Worm (Caenorhabditis elegans) whole organism, L4/young adult: ENCODE results near the gene cyp-33C3.

ENCODE experiments used
- W03F9.2 ChIP-seq: fragments of 150-350 bp; optimal IDR thresholded peaks from 2 replicates; lab custom pipeline; 2014; ENCODE audit warnings: missing biosample characterization, missing genetic modification characterization
- dao-5 ChIP-seq: sonication (generic microtip); optimal IDR thresholded peaks from 2 replicates; lab custom pipeline; 2016; ENCODE audit warnings: missing genotype, missing genetic modification characterization, moderate library complexity, missing compliant biosample characterization
- him-1 ChIP-seq: sonication (generic microtip); optimal IDR thresholded peaks from 2 replicates; lab custom pipeline; 2016; ENCODE audit warnings: missing genotype, missing genetic modification reagents, missing genetic modification characterization, missing compliant biosample characterization

The cyp-33C3 gene

DNA sequence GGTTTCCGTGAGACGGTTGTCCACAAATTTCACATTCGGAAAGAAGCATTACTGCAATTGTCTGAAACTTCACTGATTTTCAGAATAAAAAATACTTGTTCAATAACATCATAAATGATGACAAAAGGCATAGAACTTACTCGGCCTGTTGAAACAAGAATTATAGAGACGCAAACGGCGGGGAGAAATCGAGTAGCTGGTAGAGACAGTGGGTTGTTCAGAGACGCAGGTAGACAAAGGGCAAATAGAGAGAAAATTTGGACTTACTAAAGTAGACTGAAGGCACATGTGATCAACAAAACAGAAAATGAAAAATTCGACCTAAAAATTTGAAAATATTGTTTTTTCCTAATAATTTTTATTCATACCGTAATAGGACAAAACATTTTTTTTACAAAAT is 17.2 kb downstream of the cyp-33C3 start, which contains the start of gene nhr-182:
TSS of gene nhr-182 (minus strand) at position 178 of the 400 bp plus-strand sequence.
- TF ChIP-seq dao-5 (tag; lab: Kevin White, UChicago) (no peak), W03F9.2 (tag; lab: Kevin White, UChicago) (no peak), him-1 (tag; lab: Kevin White, UChicago) (no peak)

DNA sequence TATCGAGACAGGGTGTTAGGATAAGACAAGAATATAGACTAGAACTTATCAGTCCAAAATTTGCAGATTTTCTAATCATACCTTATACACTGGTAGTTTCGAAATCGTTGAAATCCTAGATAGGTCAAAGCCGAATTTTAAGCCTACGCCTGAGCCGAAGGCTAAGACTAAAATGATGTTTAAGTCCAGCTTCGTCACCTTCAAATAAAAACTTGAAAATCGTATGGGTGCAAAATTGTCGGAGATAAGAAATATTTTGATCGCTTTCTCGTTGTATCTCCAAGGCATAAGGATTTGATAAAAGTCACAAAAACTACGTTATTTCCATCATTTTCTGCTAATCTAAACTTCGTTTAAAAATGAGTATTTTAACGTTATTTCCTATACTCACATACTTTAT is 18.1 kb downstream of the cyp-33C3 start, which contains the start of gene F41B5.12:
TSS of gene F41B5.12 (plus strand) at position 301 of the 400 bp plus-strand sequence.
- TF ChIP-seq him-1 (tag; lab: Kevin White, UChicago) (no peak), W03F9.2 (tag; lab: Kevin White, UChicago) (no peak), dao-5 (tag; lab: Kevin White, UChicago) (no peak)

DNA sequence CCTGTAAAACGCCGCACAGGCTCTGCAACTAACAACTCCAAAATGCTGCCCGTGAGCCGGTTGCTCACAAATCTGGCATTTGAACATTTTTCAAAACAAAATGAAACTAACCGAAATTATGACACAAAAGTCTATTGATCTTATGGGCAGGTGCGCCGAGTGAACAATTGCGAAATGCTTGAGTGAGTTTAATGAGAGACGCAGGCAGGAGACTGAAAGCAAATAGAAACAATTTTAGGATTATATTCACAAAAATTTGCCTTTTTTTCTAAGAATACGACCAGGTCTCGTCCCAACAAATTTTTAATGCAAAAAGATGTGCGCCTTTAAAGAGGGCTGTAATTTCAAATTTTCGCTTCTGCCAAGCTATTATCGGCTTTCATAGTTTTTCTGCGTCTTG is 21.9 kb downstream of the cyp-33C3 start, which contains the start of gene nhr-183:
TSS of gene nhr-183 (minus strand) at position 180 of the 400 bp plus-strand sequence.
- TF ChIP-seq him-1 (tag; lab: Kevin White, UChicago) = no peak
- no peak for TF ChIP-seq W03F9.2 (tag; lab: Kevin White, UChicago)
- TF ChIP-seq dao-5 (tag; lab: Kevin White, UChicago) = no peak

DNA sequence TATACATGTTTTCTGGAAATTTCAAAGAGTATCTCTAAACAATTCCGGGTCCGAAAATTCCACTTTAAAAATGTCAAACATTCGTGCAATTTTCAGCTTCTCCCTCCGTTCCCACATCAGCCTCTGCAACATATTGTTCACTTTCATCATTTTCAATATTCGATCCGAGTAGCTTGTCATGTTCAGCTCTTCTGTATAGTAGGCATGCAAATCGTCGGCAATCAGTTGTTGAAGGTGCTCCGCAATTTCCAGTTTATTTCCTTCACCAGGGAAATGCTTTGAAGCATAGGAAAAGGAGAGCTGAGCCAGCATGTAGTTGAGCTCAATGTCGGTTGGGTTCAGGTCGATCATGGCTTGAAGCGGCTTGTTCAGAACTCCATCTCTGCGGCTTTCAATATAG is 22.3 kb downstream of the cyp-33C3 start:
- TF ChIP-seq dao-5 (tag; lab: Kevin White, UChicago) (no peak), him-1 (tag; lab: Kevin White, UChicago) (no peak), W03F9.2 (tag; lab: Kevin White, UChicago) (no peak)

- TF ChIP-seq him-1 (tag; lab: Kevin White, UChicago) = no peak
- no peak for TF ChIP-seq dao-5 (tag; lab: Kevin White, UChicago)
- no peak for TF ChIP-seq W03F9.2 (tag; lab: Kevin White, UChicago)
These were observed 24.4 kb downstream of the cyp-33C3 start, which contains the start of gene nhr-275 for ce11 chrV:2266958-2267357. Gene nhr-275, minus strand, starts transcription at chrV:2267058.

- TF ChIP-seq dao-5 (tag; lab: Kevin White, UChicago) (no peak), W03F9.2 (tag; lab: Kevin White, UChicago) (no peak), him-1 (tag; lab: Kevin White, UChicago) (no peak)
These were observed 29.2 kb downstream of the cyp-33C3 start, which contains the start of gene Y5H2A.1 for ce11 chrV:2271750-2272149. Gene Y5H2A.1, minus strand, starts transcription at chrV:2271850.

DNA sequence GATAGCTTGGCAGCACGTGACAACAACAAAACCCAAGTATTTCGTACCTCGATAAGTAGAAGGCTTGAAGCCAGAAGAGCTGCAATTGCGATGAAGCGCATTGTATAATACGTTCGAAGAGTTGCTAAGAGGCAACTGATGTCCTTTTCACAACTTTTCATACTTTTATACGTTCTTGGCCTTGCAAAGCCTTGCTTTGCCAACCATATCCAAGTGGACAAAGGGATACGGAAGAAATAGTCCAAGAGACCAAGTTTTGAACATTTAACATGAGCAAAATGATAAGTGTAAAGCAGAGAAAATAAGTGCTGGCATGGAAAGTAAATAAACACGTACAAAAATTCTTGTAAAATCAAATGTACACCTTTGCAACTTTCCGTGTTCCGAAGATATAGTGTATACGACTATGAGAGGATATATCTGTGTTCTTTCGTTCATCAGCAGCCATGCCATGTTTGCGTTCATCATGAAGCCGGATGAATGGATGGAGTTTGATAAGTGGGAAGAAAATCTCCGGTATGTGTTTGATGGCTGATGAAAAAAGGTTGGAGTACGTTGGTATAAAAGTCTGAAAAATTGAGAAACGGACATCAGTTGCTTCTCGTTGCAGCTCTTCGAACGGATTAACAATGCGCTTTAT is 31.8 kb downstream of the cyp-33C3 start, which contains the start of the genes Y5H2A.4 and abu-4:
TSS of gene Y5H2A.4 (minus strand) at position 101 of the 640 bp plus-strand sequence.
TSS of gene abu-4 (plus strand) at position 590 of the 640 bp plus-strand sequence.
- TF ChIP-seq him-1 (tag; lab: Kevin White, UChicago) (no peak), dao-5 (tag; lab: Kevin White, UChicago) (no peak), W03F9.2 (tag; lab: Kevin White, UChicago) (no peak)

ce11 chrV:2277260-2277659 is 34.7 kb downstream of the cyp-33C3 start:
- no peak for TF ChIP-seq dao-5 (tag; lab: Kevin White, UChicago)

- no peak for TF ChIP-seq W03F9.2 (tag; lab: Kevin White, UChicago)
- no peak for TF ChIP-seq dao-5 (tag; lab: Kevin White, UChicago)
- no peak for TF ChIP-seq him-1 (tag; lab: Kevin White, UChicago)
These were observed 35.5 kb downstream of the cyp-33C3 start, which contains the start of gene nhr-59 for ce11 chrV:2278052-2278451. Gene nhr-59, minus strand, starts transcription at chrV:2278265.

DNA sequence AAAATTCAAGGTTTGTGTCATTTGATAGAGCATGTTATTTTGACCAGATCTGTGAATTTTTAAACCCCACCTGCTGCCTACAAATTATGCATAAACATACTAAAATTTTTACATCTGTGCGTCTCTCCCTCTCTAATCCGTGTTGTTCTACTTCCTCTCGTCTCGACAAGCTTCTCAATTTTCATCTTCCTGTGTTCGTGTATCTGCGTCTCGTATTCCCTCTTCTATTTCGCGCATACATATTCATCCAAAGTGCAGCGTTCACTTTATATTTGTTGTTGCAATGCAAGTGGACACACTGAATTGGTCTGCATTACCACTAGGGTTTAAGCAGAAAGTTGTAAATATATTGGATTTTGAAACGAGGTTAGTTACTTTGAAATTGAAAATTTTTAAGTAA is 36.0 kb downstream of the cyp-33C3 start, which contains the start of gene fbxa-137:
TSS of gene fbxa-137 (plus strand) at position 274 of the 400 bp plus-strand sequence.
- TF ChIP-seq dao-5 (tag; lab: Kevin White, UChicago) (no peak), him-1 (tag; lab: Kevin White, UChicago) (no peak), W03F9.2 (tag; lab: Kevin White, UChicago) (no peak)

DNA sequence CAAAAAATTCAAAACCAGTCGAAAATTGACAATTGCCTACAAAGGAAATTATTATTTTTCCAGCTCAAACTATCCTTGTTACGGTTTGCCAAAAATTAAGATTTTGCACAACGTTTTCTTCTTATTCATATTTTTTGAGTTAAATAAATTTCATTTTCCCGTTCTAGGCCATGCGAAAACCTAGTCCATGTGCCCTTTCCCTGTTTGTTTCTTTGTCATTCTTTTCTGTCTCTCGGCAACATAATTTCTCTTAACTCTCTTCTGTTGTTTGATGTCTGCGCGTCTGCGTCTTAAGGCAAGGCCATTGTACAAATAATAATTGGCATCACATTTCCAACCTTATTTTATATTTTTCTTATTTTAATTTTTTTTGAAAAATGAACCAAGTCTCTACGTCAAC is 38.9 kb downstream of the cyp-33C3 start, which contains the start of gene nhr-228:
TSS of gene nhr-228 (plus strand) at position 261 of the 400 bp plus-strand sequence.
- TF ChIP-seq W03F9.2 (tag; lab: Kevin White, UChicago) (peak; percentile 17), dao-5 (tag; lab: Kevin White, UChicago) (no peak), him-1 (tag; lab: Kevin White, UChicago) (no peak)

DNA sequence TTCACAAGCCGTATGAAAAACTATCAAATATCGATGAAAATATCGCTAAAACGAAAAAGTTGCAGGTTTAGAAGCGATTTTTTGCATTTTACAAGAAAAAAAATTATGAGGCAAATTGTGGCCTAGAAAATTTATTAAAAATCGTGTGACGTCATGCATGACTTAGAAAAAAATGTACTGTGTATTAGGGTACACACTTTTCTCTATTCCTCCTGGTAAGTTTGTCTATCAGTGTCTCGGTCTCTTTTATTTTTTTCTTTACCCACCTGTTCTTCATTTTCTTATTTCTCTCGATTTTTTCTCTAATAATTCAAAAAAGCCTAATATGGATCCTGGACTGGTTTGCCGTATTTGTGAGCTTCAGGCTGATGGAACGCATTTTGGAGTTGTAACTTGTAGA is 42.5 kb downstream of the cyp-33C3 start, which contains the start of gene nhr-227:
TSS of gene nhr-227 (plus strand) at position 326 of the 400 bp plus-strand sequence.
- TF ChIP-seq dao-5 (tag; lab: Kevin White, UChicago) (no peak), W03F9.2 (tag; lab: Kevin White, UChicago) (no peak), him-1 (tag; lab: Kevin White, UChicago) (no peak)

DNA sequence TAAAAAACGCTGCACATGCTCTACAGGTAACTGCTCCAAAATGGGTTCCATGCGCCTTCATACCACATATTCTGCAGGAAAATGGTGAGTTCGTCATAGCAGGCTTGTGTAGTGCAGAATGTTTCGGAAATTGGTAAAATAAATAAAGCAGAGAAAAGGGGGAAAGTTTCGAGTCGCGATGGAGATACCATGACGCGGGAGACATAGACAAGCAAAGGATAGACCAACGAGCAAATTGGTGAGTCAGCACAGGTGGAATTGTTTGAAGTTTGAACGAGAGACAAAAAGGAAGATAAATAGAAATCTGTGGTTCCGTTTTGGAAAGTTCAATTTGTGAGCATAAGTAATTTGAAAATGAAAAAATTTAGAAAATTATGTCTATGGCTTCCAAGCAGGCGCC is 47.8 kb downstream of the cyp-33C3 start, which contains the start of gene nhr-225:
TSS of gene nhr-225 (minus strand) at position 146 of the 400 bp plus-strand sequence.
- TF ChIP-seq him-1 (tag; lab: Kevin White, UChicago) (no peak), dao-5 (tag; lab: Kevin White, UChicago) (no peak), W03F9.2 (tag; lab: Kevin White, UChicago) (no peak)
